Fruit fly (Drosophila melanogaster) whole organism, embryonic: Measurements from ENCODE around the gene Sem1.

Source experiments
- Abd-B ChIP-seq: fragments of 200-800 bp; sonication (Bioruptor generic); optimal IDR thresholded peaks from 2 replicates; lab custom pipeline; 2018; ENCODE audit warnings: missing biosample characterization, mild to moderate bottlenecking, missing genetic modification characterization, moderate library complexity
- C15 ChIP-seq: fragments of 200-800 bp; sonication (Bioruptor generic); IDR thresholded peaks from 3 replicates; pipeline ENCODE4 v1.3.6; 2022; ENCODE audit warnings: missing biosample characterization, missing genetic modification characterization
- CG10366 ChIP-seq: fragments of 200-800 bp; sonication (Bioruptor generic); IDR thresholded peaks from 2 replicates; pipeline ENCODE4 v1.3.6; 2022; ENCODE audit warnings: missing biosample characterization, missing genetic modification characterization
- CG10431 ChIP-seq: fragments of 200-800 bp; sonication (Bioruptor generic); optimal IDR thresholded peaks from 3 replicates; lab custom pipeline; 2018; ENCODE audit warnings: missing biosample characterization, mild to moderate bottlenecking, missing genetic modification characterization
- CG13424 ChIP-seq: fragments of 200-800 bp; sonication (Bioruptor generic); optimal IDR thresholded peaks from 2 replicates; lab custom pipeline; 2019; ENCODE audit warnings: missing biosample characterization, mild to moderate bottlenecking, missing genetic modification characterization, moderate library complexity
- CG13624 ChIP-seq: fragments of 200-800 bp; sonication (Bioruptor generic); optimal IDR thresholded peaks from 2 replicates; lab custom pipeline; 2016; ENCODE audit warnings: missing biosample characterization, missing genetic modification characterization
- CG13775 ChIP-seq: fragments of 200-800 bp; sonication (Bioruptor generic); optimal IDR thresholded peaks from 3 replicates; lab custom pipeline; 2017; ENCODE audit warnings: missing biosample characterization, mild to moderate bottlenecking, missing genetic modification characterization
- CG14441 ChIP-seq: fragments of 200-800 bp; sonication (Bioruptor generic); IDR thresholded peaks from 2 replicates; pipeline ENCODE4 v1.3.6; 2022; ENCODE audit warnings: missing biosample characterization, missing genetic modification characterization
- CG17361 ChIP-seq: fragments of 200-800 bp; sonication (Bioruptor generic); IDR thresholded peaks from 3 replicates; pipeline ENCODE4 v1.3.6; 2022; ENCODE audit warnings: missing biosample characterization, missing genetic modification characterization
- CG2678 ChIP-seq: fragments of 200-800 bp; sonication (Bioruptor generic); optimal IDR thresholded peaks from 3 replicates; lab custom pipeline; 2019; ENCODE audit warnings: missing biosample characterization, mild to moderate bottlenecking, missing genetic modification characterization, moderate library complexity
- CG3995 ChIP-seq: fragments of 200-800 bp; sonication (Bioruptor generic); optimal IDR thresholded peaks from 3 replicates; lab custom pipeline; 2016; ENCODE audit warnings: missing biosample characterization, missing genetic modification characterization
- CG6175 ChIP-seq: fragments of 200-800 bp; sonication (Bioruptor generic); IDR thresholded peaks from 3 replicates; pipeline ENCODE4 v1.3.6; 2022; ENCODE audit warnings: missing biosample characterization, missing genetic modification characterization
- CG6254 ChIP-seq: fragments of 200-800 bp; sonication (Bioruptor generic); optimal IDR thresholded peaks from 3 replicates; lab custom pipeline; 2017; ENCODE audit warnings: mild to moderate bottlenecking, missing biosample characterization, missing genetic modification reagents, missing genetic modification characterization
- CG7556 ChIP-seq: fragments of 200-800 bp; sonication (Bioruptor generic); optimal IDR thresholded peaks from 2 replicates; lab custom pipeline; 2017; ENCODE audit warnings: missing biosample characterization, mild to moderate bottlenecking, missing genetic modification characterization
- CG8765 ChIP-seq: fragments of 200-800 bp; sonication (Bioruptor generic); IDR thresholded peaks from 2 replicates; pipeline ENCODE4 v1.3.6; 2022; ENCODE audit warnings: missing biosample characterization, missing genetic modification characterization
- D ChIP-seq, 2 experiments: fragments of 200-800 bp in 1 of 2; fragments of >200 bp in 1 of 2; sonication (Bioruptor generic) in 1 of 2; optimal IDR thresholded peaks; 2 replicates in 1 of 2; 3 replicates in 1 of 2; lab custom pipeline; 2017; ENCODE audit warnings: mild to moderate bottlenecking in 1 of 2, missing biosample characterization in 1 of 2, missing genetic modification characterization in 1 of 2, missing genetic modification reagents in 1 of 2
- Dbx ChIP-seq: fragments of 200-800 bp; sonication (Bioruptor generic); IDR thresholded peaks from 3 replicates; pipeline ENCODE4 v1.3.6; 2022; ENCODE audit warnings: missing biosample characterization, missing genetic modification characterization
- Dip3 ChIP-seq: fragments of 200-800 bp; sonication (Bioruptor generic); optimal IDR thresholded peaks from 3 replicates; lab custom pipeline; 2016; ENCODE audit warnings: missing biosample characterization, missing genetic modification characterization
- Dref ChIP-seq: fragments of 200-800 bp; sonication (Bioruptor generic); IDR thresholded peaks from 2 replicates; pipeline ENCODE4 v1.3.6; 2022; ENCODE audit warnings: missing biosample characterization, missing genetic modification characterization
- HLH3B ChIP-seq: fragments of 200-800 bp; sonication (Bioruptor generic); IDR thresholded peaks from 2 replicates; pipeline ENCODE4 v1.3.6; 2022; ENCODE audit warnings: missing biosample characterization, missing genetic modification characterization
- MBD-R2 ChIP-seq: fragments of 200-800 bp; sonication (Bioruptor generic); IDR thresholded peaks from 2 replicates; pipeline ENCODE4 v1.3.6; 2022; ENCODE audit warnings: missing biosample characterization, missing genetic modification characterization
- Max ChIP-seq: fragments of 200-800 bp; sonication (Bioruptor generic); optimal IDR thresholded peaks from 2 replicates; lab custom pipeline; 2016; ENCODE audit warnings: missing biosample characterization, mild to moderate bottlenecking, missing genetic modification characterization
- Mes4 ChIP-seq: fragments of 200-800 bp; sonication (Bioruptor generic); optimal IDR thresholded peaks from 2 replicates; lab custom pipeline; 2016; ENCODE audit warnings: missing biosample characterization, missing genetic modification characterization
- Myb ChIP-seq: fragments of 200-800 bp; sonication (Bioruptor generic); optimal IDR thresholded peaks from 2 replicates; lab custom pipeline; 2016; ENCODE audit warnings: missing biosample characterization, missing genetic modification characterization
- Neu2 ChIP-seq: fragments of 200-800 bp; sonication (Bioruptor generic); optimal IDR thresholded peaks from 3 replicates; lab custom pipeline; 2016; ENCODE audit warnings: missing biosample characterization, missing genetic modification characterization, borderline replicate concordance
- Nf-YB ChIP-seq: fragments of 200-800 bp; sonication (Bioruptor generic); optimal IDR thresholded peaks from 3 replicates; lab custom pipeline; 2019; ENCODE audit warnings: missing biosample characterization, mild to moderate bottlenecking, missing genetic modification characterization, moderate library complexity
- Poxn ChIP-seq: fragments of 200-800 bp; sonication (Bioruptor generic); IDR thresholded peaks from 2 replicates; pipeline ENCODE4 v1.3.6; 2022; ENCODE audit warnings: missing biosample characterization, missing genetic modification characterization
- ac ChIP-seq: fragments of 200-800 bp; sonication (Bioruptor generic); optimal IDR thresholded peaks from 3 replicates; lab custom pipeline; 2017; ENCODE audit warnings: missing biosample characterization, mild to moderate bottlenecking, missing genetic modification characterization
- az2 ChIP-seq: fragments of 200-800 bp; sonication (Bioruptor generic); optimal IDR thresholded peaks from 3 replicates; lab custom pipeline; 2016; ENCODE audit warnings: missing biosample characterization, missing genetic modification characterization
- bigmax ChIP-seq: fragments of 200-800 bp; sonication (Bioruptor generic); optimal IDR thresholded peaks from 2 replicates; lab custom pipeline; 2018; ENCODE audit warnings: missing biosample characterization, mild to moderate bottlenecking, missing genetic modification characterization
- bowl ChIP-seq: fragments of 200-800 bp; sonication (Bioruptor generic); IDR thresholded peaks from 2 replicates; pipeline ENCODE4 v1.3.6; 2022; ENCODE audit warnings: missing biosample characterization, missing genetic modification characterization
- cas ChIP-seq: fragments of 200-800 bp; sonication (Bioruptor generic); IDR thresholded peaks from 2 replicates; pipeline ENCODE4 v1.3.6; 2022; ENCODE audit warnings: missing biosample characterization, missing genetic modification characterization
- chn ChIP-seq: fragments of 200-800 bp; sonication (Bioruptor generic); optimal IDR thresholded peaks from 2 replicates; lab custom pipeline; 2016; ENCODE audit warnings: missing biosample characterization, missing genetic modification characterization
- grau ChIP-seq: fragments of 200-800 bp; optimal IDR thresholded peaks from 3 replicates; lab custom pipeline; 2019; ENCODE audit warnings: missing biosample characterization, mild to moderate bottlenecking, missing genetic modification characterization, moderate library complexity
- insv ChIP-seq, 2 experiments: fragments of 200-800 bp; sonication (Bioruptor generic); optimal IDR thresholded peaks; 3 replicates each; lab custom pipeline; 2016 to 2018; ENCODE audit warnings: missing biosample characterization in 2 of 2, missing genetic modification characterization in 2 of 2
- lbe ChIP-seq: fragments of 200-800 bp; sonication (Bioruptor generic); optimal IDR thresholded peaks from 2 replicates; lab custom pipeline; 2016; ENCODE audit warnings: missing biosample characterization, mild to moderate bottlenecking, missing genetic modification characterization
- lola ChIP-seq, 3 experiments: fragments of >200 bp in 2 of 3; fragments of 200-800 bp in 1 of 3; sonication (Bioruptor generic) in 1 of 3; optimal IDR thresholded peaks; 2 replicates each; lab custom pipeline; 2017 to 2019; ENCODE audit warnings: missing biosample characterization in 3 of 3, missing genetic modification characterization in 3 of 3, mild to moderate bottlenecking in 1 of 3, moderate library complexity in 1 of 3
- lov ChIP-seq, 2 experiments: fragments of 200-800 bp in 1 of 2; fragments of >200 bp in 1 of 2; sonication (Bioruptor generic) in 1 of 2; IDR thresholded peaks in 1 of 2; optimal IDR thresholded peaks in 1 of 2; 2 replicates in 1 of 2; 3 replicates in 1 of 2; pipeline versions ENCODE4 v1.3.6 to Lab custom; 2017 to 2022; ENCODE audit warnings: missing biosample characterization in 1 of 2, missing genetic modification characterization in 1 of 2
- pfk ChIP-seq: fragments of 200-800 bp; sonication (Bioruptor generic); optimal IDR thresholded peaks from 2 replicates; lab custom pipeline; 2018; ENCODE audit warnings: missing biosample characterization, mild to moderate bottlenecking, missing genetic modification characterization, moderate library complexity
- pho ChIP-seq: fragments of 200-800 bp; sonication (Bioruptor generic); optimal IDR thresholded peaks from 2 replicates; lab custom pipeline; 2016; ENCODE audit warnings: missing biosample characterization, missing genetic modification characterization
- psq ChIP-seq: fragments of 200-800 bp; sonication (Bioruptor generic); optimal IDR thresholded peaks from 2 replicates; lab custom pipeline; 2017; ENCODE audit warnings: missing biosample characterization, missing genetic modification characterization
- ranshi ChIP-seq: fragments of 200-800 bp; sonication (Bioruptor generic); IDR thresholded peaks from 2 replicates; pipeline ENCODE4 v1.3.6; 2022; ENCODE audit warnings: missing biosample characterization, missing genetic modification characterization
- repo ChIP-seq: fragments of 200-800 bp; sonication (Bioruptor generic); optimal IDR thresholded peaks from 2 replicates; lab custom pipeline; 2016; ENCODE audit warnings: missing biosample characterization, missing genetic modification characterization
- row ChIP-seq: fragments of 200-800 bp; sonication (Bioruptor generic); IDR thresholded peaks from 3 replicates; pipeline ENCODE4 v1.3.6; 2022; ENCODE audit warnings: missing biosample characterization, missing genetic modification characterization
- trem ChIP-seq: fragments of 200-800 bp; optimal IDR thresholded peaks from 3 replicates; lab custom pipeline; 2019; ENCODE audit warnings: missing biosample characterization, mild to moderate bottlenecking, missing genetic modification characterization, moderate library complexity
- ttk ChIP-seq: fragments of 200-800 bp; sonication (Bioruptor generic); IDR thresholded peaks from 2 replicates; pipeline ENCODE4 v2.1.2; 2022; ENCODE audit warnings: missing biosample characterization, missing genetic modification characterization
- unpg ChIP-seq: fragments of 200-800 bp; sonication (Bioruptor generic); optimal IDR thresholded peaks from 3 replicates; lab custom pipeline; 2018; ENCODE audit warnings: missing biosample characterization, mild to moderate bottlenecking, missing genetic modification characterization, moderate library complexity
- wor ChIP-seq: fragments of 200-800 bp; sonication (Bioruptor generic); IDR thresholded peaks from 2 replicates; pipeline ENCODE4 v1.3.6; 2022; ENCODE audit warnings: missing biosample characterization, missing genetic modification characterization
- zf30C ChIP-seq: fragments of 200-800 bp; sonication (Bioruptor generic); optimal IDR thresholded peaks from 3 replicates; lab custom pipeline; 2018; ENCODE audit warnings: missing biosample characterization, mild to moderate bottlenecking, missing genetic modification characterization

Gene Sem1

dm6 chr2L:7042150-7042811, 21.5 kb upstream of the Sem1 start (continued):
- TF ChIP-seq bigmax (GFP tag; lab: Kevin White, UChicago) (peak; percentile 42), row (peak; percentile 70), Dbx (GFP tag; lab: Robert Waterston, UW) (peak; percentile 69), Max (peak; percentile 36), CG6254 (GFP tag; lab: Kevin White, UChicago) (no peak), CG7556 (GFP tag; lab: Kevin White, UChicago) (peak; percentile 64), CG17361 (peak; percentile 45; the same call in 2 of the 3 replicates), psq (GFP tag; lab: Kevin White, UChicago) (no peak), repo (GFP tag; lab: Kevin White, UChicago) (peak; percentile 38), CG13775 (GFP tag; lab: Kevin White, UChicago) (peak; percentile 49), insv (GFP tag; optimal IDR thresholded peaks at IDR 0.05; lab: Kevin White, UChicago) (peak in 1 of 2 experiments; percentile 28), CG14441 (GFP tag; lab: Robert Waterston, UW) (peak; percentile 68), HLH3B (GFP tag; lab: Robert Waterston, UW) (peak; percentile 59), CG6175 (GFP tag; lab: Robert Waterston, UW) (peak; percentile 58; the same call in 1 of the 3 replicates), unpg (no peak), pfk (GFP tag; lab: Kevin White, UChicago) (peak; percentile 56), lbe (GFP tag; lab: Kevin White, UChicago) (peak; percentile 44), CG13424 (tag; lab: Kevin White, UChicago) (peak; percentile 30), ac (GFP tag; lab: Kevin White, UChicago) (no peak), grau (peak; percentile 19), lola (GFP tag; optimal IDR thresholded peaks at IDR 0.05; lab: Kevin White, UChicago) (no peak), Abd-B (GFP tag; lab: Kevin White, UChicago) (no peak), CG10366 (GFP tag; lab: Robert Waterston, UW) (peak; percentile 61), Myb (GFP tag; lab: Kevin White, UChicago) (peak; percentile 76), bowl (no peak), trem (peak; percentile 61), CG2678 (tag; lab: Kevin White, UChicago) (peak; percentile 49), pho (peak; percentile 40), Dip3 (GFP tag; lab: Kevin White, UChicago) (no peak), Poxn (GFP tag; lab: Robert Waterston, UW) (no peak), chn (GFP tag; lab: Kevin White, UChicago) (peak; percentile 45), wor (GFP tag; lab: Robert Waterston, UW) (no peak), CG3995 (GFP tag; lab: Kevin White, UChicago) (peak; percentile 9), CG13624 (GFP tag; lab: Kevin White, UChicago) (peak; percentile 48), Dref (GFP tag; lab: Robert Waterston, UW) (peak; percentile 89), CG10431 (GFP tag; lab: Kevin White, UChicago) (no peak), MBD-R2 (GFP tag; lab: Robert Waterston, UW) (peak; percentile 83), C15 (GFP tag; lab: Robert Waterston, UW) (no peak), ttk (GFP tag; lab: Robert Waterston, UW) (no peak; the same call in 1 of the 2 replicates), az2 (GFP tag; lab: Kevin White, UChicago) (no peak), ranshi (GFP tag; lab: Robert Waterston, UW) (peak; percentile 49), zf30C (GFP tag; lab: Kevin White, UChicago) (peak; percentile 9), Neu2 (no peak), CG8765 (no peak), cas (GFP tag; lab: Robert Waterston, UW) (0 out of 2 replicates have a peak, but pooled peaks have one; percentile 51), Mes4 (GFP tag; lab: Kevin White, UChicago) (peak; percentile 31), D (optimal IDR thresholded peaks at IDR 0.05; lab: Kevin White, UChicago) (no peak), D (GFP tag; optimal IDR thresholded peaks at IDR 0.05; lab: Kevin White, UChicago) (no peak), Nf-YB (GFP tag; lab: Kevin White, UChicago) (peak; percentile 27), lov (optimal IDR thresholded peaks at IDR 0.05; lab: Kevin White, UChicago) (no peak), lov (GFP tag; IDR thresholded peaks at IDR 0.05; lab: Robert Waterston, UW) (0 out of 3 replicates have a peak, but pooled peaks have one; percentile 59)
